Worm (Caenorhabditis elegans) whole organism, L2 larva: ENCODE measurements around the gene C49F5.3.

ENCODE experiments used
- aly-2 ChIP-seq: fragments of 150-350 bp; optimal IDR thresholded peaks from 2 replicates; lab custom pipeline; 2014; ENCODE audit warnings: missing biosample characterization, missing genetic modification characterization
- egl-27 ChIP-seq: sonication (generic microtip); optimal IDR thresholded peaks from 3 replicates; lab custom pipeline; 2017; ENCODE audit warnings: missing biosample characterization, missing genetic modification reagents, missing genetic modification characterization
- elt-1 ChIP-seq: fragments of 150-350 bp; optimal IDR thresholded peaks from 2 replicates; lab custom pipeline; 2014; ENCODE audit warnings: missing biosample characterization, missing genetic modification characterization
- lin-39 ChIP-seq: fragments of 150-350 bp; optimal IDR thresholded peaks from 2 replicates; lab custom pipeline; 2014; ENCODE audit warnings: missing biosample characterization, missing genetic modification reagents, missing genetic modification characterization
- mab-5 ChIP-seq: fragments of 150-350 bp; optimal IDR thresholded peaks from 2 replicates; lab custom pipeline; 2014; ENCODE audit warnings: missing biosample characterization, missing genetic modification characterization
- nhr-10 ChIP-seq: sonication (generic microtip); optimal IDR thresholded peaks from 2 replicates; lab custom pipeline; 2017; ENCODE audit warnings: missing biosample characterization, missing genetic modification characterization
- nhr-23 ChIP-seq: fragments of 150-350 bp; optimal IDR thresholded peaks from 2 replicates; lab custom pipeline; 2014; ENCODE audit warnings: missing biosample characterization, missing genetic modification reagents, missing genetic modification characterization
- snpc-4 ChIP-seq: fragments of 150-350 bp; optimal IDR thresholded peaks from 2 replicates; lab custom pipeline; 2014; ENCODE audit warnings: missing biosample characterization, missing genetic modification characterization
- unc-39 ChIP-seq: fragments of 150-350 bp; optimal IDR thresholded peaks from 2 replicates; lab custom pipeline; 2014; ENCODE audit warnings: missing biosample characterization, missing genetic modification characterization
- ztf-11 ChIP-seq: sonication (generic microtip); optimal IDR thresholded peaks from 2 replicates; lab custom pipeline; 2017; ENCODE audit warnings: missing biosample characterization, missing genetic modification characterization
- ztf-4 ChIP-seq: fragments of 150-350 bp; optimal IDR thresholded peaks from 2 replicates; lab custom pipeline; 2014; ENCODE audit warnings: missing biosample characterization, missing genetic modification characterization

DNA sequence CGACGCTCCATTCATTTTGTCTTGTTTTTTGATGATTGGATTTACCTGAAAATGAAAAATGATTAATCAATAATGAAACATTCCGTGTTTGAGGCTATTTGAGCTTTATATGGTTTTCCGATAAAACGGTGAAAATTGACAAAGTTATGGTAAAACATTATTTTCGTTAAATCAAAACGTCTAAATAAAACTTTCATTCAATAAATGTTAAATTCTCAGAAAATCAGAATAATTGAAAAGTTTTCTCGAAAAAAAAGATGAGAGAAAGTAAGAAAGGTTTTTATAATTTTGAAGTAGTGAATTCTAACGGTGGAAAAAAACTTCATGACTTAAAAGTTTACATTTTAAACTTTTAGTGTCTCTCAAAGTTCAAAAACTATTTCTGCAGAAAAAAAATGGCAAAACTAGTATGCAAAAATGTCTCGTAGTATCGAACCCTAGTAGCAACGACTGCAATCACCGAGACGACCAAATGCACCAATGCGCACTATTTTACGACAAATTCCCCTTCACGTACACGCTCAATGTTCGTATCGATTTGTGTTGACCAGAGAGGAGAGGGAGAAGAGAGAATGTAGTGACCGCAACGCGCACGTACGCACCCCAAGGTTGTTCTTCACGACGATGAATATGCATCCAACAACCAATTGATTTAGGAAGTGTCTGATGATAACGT is 36.5 kb downstream of the C49F5.3 start, which contains the start of gene nfya-1:
- TF ChIP-seq egl-27 (tag; lab: Kevin White, UChicago) (peak; percentile 7), mab-5 (tag; lab: Kevin White, UChicago) (no peak), unc-39 (tag; lab: Kevin White, UChicago) (no peak), aly-2 (tag; lab: Kevin White, UChicago) (no peak), elt-1 (tag; lab: Kevin White, UChicago) (no peak), ztf-4 (tag; lab: Kevin White, UChicago) (no peak), nhr-10 (tag; lab: Kevin White, UChicago) (no peak), ztf-11 (tag; lab: Kevin White, UChicago) (no peak), lin-39 (tag; lab: Kevin White, UChicago) (no peak), nhr-23 (no peak), snpc-4 (tag; lab: Kevin White, UChicago) (no peak)
